Fruit fly (Drosophila melanogaster) whole organism, embryonic: ENCODE measurements around the gene Sf3b1.

Source experiments
- Blimp-1 ChIP-seq: fragments of 200-800 bp; sonication (Bioruptor generic); optimal IDR thresholded peaks from 3 replicates; lab custom pipeline; 2018; ENCODE audit warnings: missing biosample characterization, missing genetic modification characterization, mild to moderate bottlenecking, moderate library complexity, missing genetic modification reagents
- CG14014 ChIP-seq: fragments of 200-800 bp; sonication (Bioruptor generic); IDR thresholded peaks from 2 replicates; pipeline ENCODE4 v1.3.6; 2022; ENCODE audit warnings: missing biosample characterization, missing genetic modification characterization
- CG14965 ChIP-seq: fragments of 200-800 bp; sonication (Bioruptor generic); optimal IDR thresholded peaks from 2 replicates; lab custom pipeline; 2016; ENCODE audit warnings: missing biosample characterization, missing genetic modification characterization, borderline replicate concordance
- CG15601 ChIP-seq: fragments of 200-800 bp; sonication (Bioruptor generic); optimal IDR thresholded peaks from 3 replicates; lab custom pipeline; 2019; ENCODE audit warnings: missing biosample characterization, mild to moderate bottlenecking, missing genetic modification characterization, moderate library complexity
- CG30020 ChIP-seq: fragments of 200-800 bp; optimal IDR thresholded peaks from 2 replicates; lab custom pipeline; 2019; ENCODE audit warnings: missing biosample characterization, mild to moderate bottlenecking, missing genetic modification characterization, moderate library complexity
- CG9215 ChIP-seq: fragments of 200-800 bp; sonication (Bioruptor generic); IDR thresholded peaks from 2 replicates; pipeline ENCODE4 v1.3.6; 2022; ENCODE audit warnings: missing biosample characterization, missing genetic modification characterization
- Dip3 ChIP-seq: fragments of 200-800 bp; sonication (Bioruptor generic); optimal IDR thresholded peaks from 3 replicates; lab custom pipeline; 2016; ENCODE audit warnings: missing biosample characterization, missing genetic modification characterization
- dpn ChIP-seq, 2 experiments: fragments of 200-800 bp; sonication (Bioruptor generic); optimal IDR thresholded peaks; 3 replicates each; lab custom pipeline; 2016; ENCODE audit warnings: missing biosample characterization in 2 of 2, missing genetic modification characterization in 2 of 2
- gem ChIP-seq: fragments of 200-800 bp; sonication (Bioruptor generic); optimal IDR thresholded peaks from 2 replicates; lab custom pipeline; 2019; ENCODE audit warnings: missing biosample characterization, mild to moderate bottlenecking, missing genetic modification characterization, moderate library complexity
- hb ChIP-seq: fragments of 200-800 bp; sonication (Bioruptor generic); IDR thresholded peaks from 3 replicates; pipeline ENCODE4 v1.3.6; 2022; ENCODE audit warnings: missing biosample characterization, missing genetic modification characterization; ENCODE audit not compliant: partially characterized antibody
- p53 ChIP-seq: fragments of 200-800 bp; sonication (Bioruptor generic); optimal IDR thresholded peaks from 2 replicates; lab custom pipeline; 2016; ENCODE audit warnings: missing biosample characterization, missing genetic modification characterization
- scrt ChIP-seq: fragments of 200-800 bp; sonication (Bioruptor generic); optimal IDR thresholded peaks from 2 replicates; lab custom pipeline; 2018; ENCODE audit warnings: missing biosample characterization, mild to moderate bottlenecking, missing genetic modification characterization, moderate library complexity
- slou ChIP-seq: fragments of 200-800 bp; sonication (Bioruptor generic); optimal IDR thresholded peaks from 3 replicates; lab custom pipeline; 2016; ENCODE audit warnings: missing biosample characterization, missing genetic modification characterization
- toy ChIP-seq: fragments of 200-800 bp; sonication (Bioruptor generic); IDR thresholded peaks from 2 replicates; pipeline ENCODE4 v1.3.6; 2022; ENCODE audit warnings: missing biosample characterization, missing genetic modification characterization

DNA sequence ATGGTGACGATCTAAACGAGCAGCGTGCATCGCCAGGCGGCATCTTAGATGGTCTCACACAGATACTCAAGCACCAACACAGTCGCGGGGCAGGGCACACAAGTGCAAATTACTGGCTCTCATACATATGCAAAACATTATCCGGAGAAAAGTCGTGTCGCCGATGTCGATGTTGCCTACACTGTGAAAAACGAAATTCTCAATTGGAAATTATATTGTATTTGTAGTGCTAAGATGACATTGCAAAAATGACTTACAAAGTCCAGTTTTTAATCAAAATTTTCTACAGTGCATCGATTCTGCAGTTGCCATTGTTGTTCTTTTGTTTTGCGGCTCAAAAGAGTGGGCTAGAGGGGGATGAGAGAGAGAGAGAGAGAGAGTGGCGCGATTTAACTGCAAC, 51.6 kb downstream of the Sf3b1 start:
- TF ChIP-seq Dip3 (GFP tag; lab: Kevin White, UChicago) (no peak), hb (GFP tag; lab: Robert Waterston, UW) (no peak), slou (GFP tag; lab: Kevin White, UChicago) (no peak), Blimp-1 (GFP tag; lab: Kevin White, UChicago) (no peak), CG14965 (no peak), CG15601 (no peak), gem (tag; lab: Kevin White, UChicago) (no peak), scrt (GFP tag; lab: Kevin White, UChicago) (no peak), CG30020 (no peak), CG9215 (no peak), p53 (no peak), toy (GFP tag; lab: Robert Waterston, UW) (no peak), CG14014 (GFP tag; lab: Robert Waterston, UW) (no peak), dpn (GFP tag; optimal IDR thresholded peaks at IDR 0.05; lab: Kevin White, UChicago) (no peak)
